Worm (Caenorhabditis elegans): ENCODE measurements around the gene egl-27.

ce11 chrII:6828073-6828900 is 6.5 kb upstream of the egl-27 start:
- peak; percentile 6 for TF ChIP-seq him-1 (tag; optimal IDR thresholded peaks at IDR 0.05)
- TF ChIP-seq dao-5 (tag; optimal IDR thresholded peaks at IDR 0.05) = no peak
- TF ChIP-seq W03F9.2 (tag; optimal IDR thresholded peaks at IDR 0.05) = no peak
